Worm (Caenorhabditis elegans) whole organism, L2 larva: ENCODE measurements around the gene C54G10.1.

Source experiments
- alr-1 ChIP-seq: fragments of 150-350 bp; optimal IDR thresholded peaks from 2 replicates; lab custom pipeline; 2014; ENCODE audit warnings: missing biosample characterization, missing genetic modification characterization
- ama-1 ChIP-seq: fragments of 150-350 bp; optimal IDR thresholded peaks from 2 replicates; lab custom pipeline; 2018; ENCODE audit warnings: inconsistent platforms
- dmd-4 ChIP-seq: sonication (generic microtip); optimal IDR thresholded peaks from 2 replicates; lab custom pipeline; 2017; ENCODE audit warnings: missing biosample characterization, missing genetic modification characterization
- elt-1 ChIP-seq: fragments of 150-350 bp; optimal IDR thresholded peaks from 2 replicates; lab custom pipeline; 2014; ENCODE audit warnings: missing biosample characterization, missing genetic modification characterization
- fos-1 ChIP-seq: fragments of 150-350 bp; optimal IDR thresholded peaks from 2 replicates; lab custom pipeline; 2014; ENCODE audit warnings: missing biosample characterization, missing genetic modification characterization
- gmeb-1 ChIP-seq: fragments of 150-350 bp; optimal IDR thresholded peaks from 2 replicates; lab custom pipeline; 2014; ENCODE audit warnings: missing biosample characterization, missing genetic modification characterization
- lin-11 ChIP-seq: fragments of 150-350 bp; sonication (generic microtip); optimal IDR thresholded peaks from 2 replicates; lab custom pipeline; 2014; ENCODE audit warnings: missing biosample characterization, missing genetic modification characterization, inconsistent platforms, mixed read lengths
- lin-39 ChIP-seq: fragments of 150-350 bp; optimal IDR thresholded peaks from 2 replicates; lab custom pipeline; 2014; ENCODE audit warnings: missing biosample characterization, missing genetic modification reagents, missing genetic modification characterization
- mab-5 ChIP-seq: fragments of 150-350 bp; optimal IDR thresholded peaks from 2 replicates; lab custom pipeline; 2014; ENCODE audit warnings: missing biosample characterization, missing genetic modification characterization
- nhr-11 ChIP-seq: fragments of 150-350 bp; optimal IDR thresholded peaks from 2 replicates; lab custom pipeline; 2014; ENCODE audit warnings: missing biosample characterization, missing genetic modification characterization
- nhr-21 ChIP-seq: fragments of 150-350 bp; optimal IDR thresholded peaks from 2 replicates; lab custom pipeline; 2014; ENCODE audit warnings: missing biosample characterization, missing genetic modification characterization
- nhr-77 ChIP-seq: fragments of 150-350 bp; optimal IDR thresholded peaks from 2 replicates; lab custom pipeline; 2014; ENCODE audit warnings: missing biosample characterization, missing genetic modification characterization
- skn-1 ChIP-seq: sonication (generic microtip); optimal IDR thresholded peaks from 2 replicates; lab custom pipeline; 2017; ENCODE audit warnings: missing biosample characterization, missing genetic modification characterization
- sma-9 ChIP-seq, 2 experiments: fragments of 150-350 bp in 1 of 2; sonication (generic microtip) in 1 of 2; optimal IDR thresholded peaks; 2 replicates each; lab custom pipeline; 2014 to 2016; ENCODE audit warnings: missing genetic modification characterization in 2 of 2, mild to moderate bottlenecking in 1 of 2, missing biosample characterization in 1 of 2, missing compliant biosample characterization in 1 of 2, missing genetic modification reagents in 1 of 2, moderate library complexity in 1 of 2
- snpc-4 ChIP-seq: fragments of 150-350 bp; optimal IDR thresholded peaks from 2 replicates; lab custom pipeline; 2014; ENCODE audit warnings: missing biosample characterization, missing genetic modification characterization
- unc-55 ChIP-seq: fragments of 150-350 bp; sonication (generic microtip); optimal IDR thresholded peaks from 3 replicates; lab custom pipeline; 2014; ENCODE audit warnings: missing biosample characterization, missing genetic modification reagents, missing genetic modification characterization
- unc-62 ChIP-seq: fragments of 150-350 bp; optimal IDR thresholded peaks from 2 replicates; lab custom pipeline; 2014; ENCODE audit warnings: missing biosample characterization, missing genetic modification reagents, missing genetic modification characterization
- zag-1 ChIP-seq: fragments of 150-350 bp; optimal IDR thresholded peaks from 2 replicates; lab custom pipeline; 2014; ENCODE audit warnings: missing biosample characterization, missing genetic modification characterization
- ztf-1 ChIP-seq: fragments of 200-800 bp; sonication (Bioruptor generic); conservative IDR thresholded peaks from 2 replicates; pipeline ENCODE4 v1.3.6; 2022; ENCODE audit warnings: missing genetic modification characterization, missing compliant biosample characterization
- ztf-11 ChIP-seq: sonication (generic microtip); optimal IDR thresholded peaks from 2 replicates; lab custom pipeline; 2017; ENCODE audit warnings: missing biosample characterization, missing genetic modification characterization

Gene C54G10.1

DNA sequence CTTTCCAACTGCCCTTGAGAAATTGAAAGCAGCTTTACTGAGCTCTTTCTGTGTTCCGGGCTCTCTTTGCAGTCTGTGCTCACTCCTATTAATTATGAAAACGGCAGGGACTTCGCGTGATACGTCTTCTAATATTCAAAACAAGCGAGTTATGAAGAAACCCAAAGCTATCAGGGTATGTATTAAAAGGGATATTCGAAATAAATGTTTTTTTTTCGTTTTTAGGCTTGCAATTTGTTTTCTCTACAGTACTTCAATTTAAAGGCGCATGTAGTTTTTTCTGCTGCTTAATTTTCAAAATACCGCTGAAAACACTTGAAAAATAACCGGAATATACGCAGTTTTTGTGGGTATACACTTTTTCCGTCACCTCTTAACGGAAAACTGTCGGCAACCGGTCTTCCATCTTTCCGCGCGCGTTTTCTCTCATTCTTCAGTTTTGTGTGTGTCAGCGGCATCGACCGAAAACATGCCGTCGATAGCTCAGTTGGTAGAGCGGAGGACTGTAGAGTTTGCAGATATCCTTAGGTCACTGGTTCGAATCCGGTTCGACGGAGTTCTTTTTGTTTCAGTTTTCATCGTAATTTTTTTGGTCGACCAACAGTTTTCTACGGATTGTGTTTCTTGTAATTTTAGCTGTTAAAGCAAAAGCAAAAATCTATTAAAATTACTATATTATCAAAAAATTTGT, 48.3 kb downstream of the C54G10.1 start, which contains the start of gene gasr-8:
gasr-8 (plus strand) TSS at position 51 of the 691 bp plus-strand sequence.
- no peak for TF ChIP-seq mab-5 (tag; lab: Kevin White, UChicago)
- no peak for TF ChIP-seq unc-62 (GFP tag; lab: Kevin White, UChicago)
- TF ChIP-seq nhr-21 (tag; lab: Kevin White, UChicago), result no peak
- no peak for TF ChIP-seq nhr-11 (tag; lab: Kevin White, UChicago)
- no peak for TF ChIP-seq fos-1 (tag; lab: Kevin White, UChicago)
- no peak for TF ChIP-seq ama-1
- no peak for TF ChIP-seq lin-11 (tag; lab: Kevin White, UChicago)
- no peak for TF ChIP-seq snpc-4 (tag; lab: Kevin White, UChicago)
- no peak for TF ChIP-seq gmeb-1 (tag; lab: Kevin White, UChicago)
- no peak for TF ChIP-seq nhr-77
- no peak for TF ChIP-seq alr-1 (tag; lab: Kevin White, UChicago)
- TF ChIP-seq lin-39 (tag; lab: Kevin White, UChicago), result no peak
- TF ChIP-seq unc-55 (GFP tag; lab: Kevin White, UChicago), result no peak
- no peak for TF ChIP-seq dmd-4 (tag; lab: Kevin White, UChicago)
- TF ChIP-seq zag-1 (tag; lab: Kevin White, UChicago), result no peak
- TF ChIP-seq ztf-11 (tag; lab: Kevin White, UChicago), result no peak
- no peak for TF ChIP-seq sma-9 (GFP tag; optimal IDR thresholded peaks at IDR 0.05; lab: Kevin White, UChicago)
- no peak for TF ChIP-seq sma-9 (tag; optimal IDR thresholded peaks at IDR 0.05; lab: Kevin White, UChicago)
- no peak for TF ChIP-seq skn-1
- no peak for TF ChIP-seq elt-1 (tag; lab: Kevin White, UChicago)
- no peak for TF ChIP-seq ztf-1 (GFP tag; lab: Robert Waterston, UW)
